Fruit fly (Drosophila melanogaster) whole organism, embryonic: ENCODE results near the gene CG17145.

Experiments
- Abd-B ChIP-seq: fragments of 200-800 bp; sonication (Bioruptor generic); optimal IDR thresholded peaks from 2 replicates; lab custom pipeline; 2018; ENCODE audit warnings: missing biosample characterization, mild to moderate bottlenecking, missing genetic modification characterization, moderate library complexity
- Atf6 ChIP-seq: fragments of 200-800 bp; sonication (Bioruptor generic); IDR thresholded peaks from 2 replicates; pipeline ENCODE4 v1.3.6; 2022; ENCODE audit warnings: missing biosample characterization, missing genetic modification characterization
- B-H2 ChIP-seq: fragments of 200-800 bp; sonication (Bioruptor generic); optimal IDR thresholded peaks from 2 replicates; lab custom pipeline; 2018; ENCODE audit warnings: missing biosample characterization, mild to moderate bottlenecking, missing genetic modification characterization
- BtbVII ChIP-seq: fragments of 200-800 bp; sonication (Bioruptor generic); optimal IDR thresholded peaks from 3 replicates; lab custom pipeline; 2017; ENCODE audit warnings: missing biosample characterization, mild to moderate bottlenecking, missing genetic modification characterization
- CG11456 ChIP-seq: fragments of 200-800 bp; sonication (Bioruptor generic); IDR thresholded peaks from 3 replicates; pipeline ENCODE4 v1.3.6; 2022; ENCODE audit warnings: missing biosample characterization, missing genetic modification characterization
- CG12769 ChIP-seq: fragments of 200-800 bp; sonication (Bioruptor generic); optimal IDR thresholded peaks from 2 replicates; lab custom pipeline; 2019; ENCODE audit warnings: missing biosample characterization, mild to moderate bottlenecking, missing genetic modification characterization, moderate library complexity
- CG1602 ChIP-seq: fragments of 200-800 bp; sonication (Bioruptor generic); optimal IDR thresholded peaks from 3 replicates; lab custom pipeline; 2016; ENCODE audit warnings: missing biosample characterization, missing genetic modification characterization
- CG17385 ChIP-seq: fragments of 200-800 bp; sonication (Bioruptor generic); optimal IDR thresholded peaks from 3 replicates; lab custom pipeline; 2018; ENCODE audit warnings: missing biosample characterization, mild to moderate bottlenecking, missing genetic modification characterization
- CG17568 ChIP-seq: fragments of 200-800 bp; sonication (Bioruptor generic); optimal IDR thresholded peaks from 2 replicates; lab custom pipeline; 2018; ENCODE audit warnings: missing biosample characterization, mild to moderate bottlenecking, missing genetic modification characterization, moderate library complexity
- CG1792 ChIP-seq: fragments of 200-800 bp; sonication (Bioruptor generic); optimal IDR thresholded peaks from 2 replicates; lab custom pipeline; 2016; ENCODE audit warnings: missing biosample characterization, missing genetic modification characterization
- CG18599 ChIP-seq: fragments of 200-800 bp; sonication (Bioruptor generic); optimal IDR thresholded peaks from 3 replicates; lab custom pipeline; 2017; ENCODE audit warnings: missing biosample characterization, missing genetic modification characterization, mild to moderate bottlenecking, moderate library complexity, missing genetic modification reagents
- CG3281 ChIP-seq: fragments of 200-800 bp; sonication (Bioruptor generic); optimal IDR thresholded peaks from 3 replicates; lab custom pipeline; 2017; ENCODE audit warnings: missing biosample characterization, mild to moderate bottlenecking, missing genetic modification characterization
- CG3726 ChIP-seq: fragments of 200-800 bp; sonication (Bioruptor generic); IDR thresholded peaks from 3 replicates; pipeline ENCODE4, ENCODE4 v1.3.6; 2022; ENCODE audit warnings: missing biosample characterization, missing genetic modification characterization
- CG7745 ChIP-seq: fragments of 200-800 bp; sonication (Bioruptor generic); optimal IDR thresholded peaks from 2 replicates; lab custom pipeline; 2018; ENCODE audit warnings: missing biosample characterization, mild to moderate bottlenecking, missing genetic modification characterization, moderate library complexity
- CG7786 ChIP-seq: fragments of 200-800 bp; sonication (Bioruptor generic); optimal IDR thresholded peaks from 2 replicates; lab custom pipeline; 2016; ENCODE audit warnings: missing biosample characterization, missing genetic modification characterization
- CG8388 ChIP-seq: fragments of 200-800 bp; sonication (Bioruptor generic); optimal IDR thresholded peaks from 2 replicates; lab custom pipeline; 2019; ENCODE audit warnings: missing biosample characterization, mild to moderate bottlenecking, missing genetic modification characterization, moderate library complexity
- Ets65A ChIP-seq: fragments of 200-800 bp; sonication (Bioruptor generic); peaks from one replicate; lab custom pipeline; 2016; ENCODE audit warnings: missing biosample characterization, missing genetic modification characterization
- Fer1 ChIP-seq: fragments of 200-800 bp; sonication (Bioruptor generic); optimal IDR thresholded peaks from 2 replicates; lab custom pipeline; 2017; ENCODE audit warnings: missing biosample characterization, mild to moderate bottlenecking, missing genetic modification characterization
- Fer3 ChIP-seq: fragments of 200-800 bp; sonication (Bioruptor generic); optimal IDR thresholded peaks from 2 replicates; lab custom pipeline; 2018; ENCODE audit warnings: missing biosample characterization, mild to moderate bottlenecking, missing genetic modification characterization, moderate library complexity
- Gug ChIP-seq: fragments of 200-800 bp; sonication (Bioruptor generic); IDR thresholded peaks from 4 replicates; pipeline ENCODE4 v1.3.6; 2022; ENCODE audit warnings: missing biosample characterization, missing genetic modification characterization
- Hand ChIP-seq: fragments of 200-800 bp; sonication (Bioruptor generic); optimal IDR thresholded peaks from 2 replicates; lab custom pipeline; 2017; ENCODE audit warnings: mild to moderate bottlenecking, missing biosample characterization, missing genetic modification reagents, missing genetic modification characterization
- Hr51 ChIP-seq, 2 experiments: fragments of 200-800 bp; sonication (Bioruptor generic); optimal IDR thresholded peaks; 2 replicates in 1 of 2; 3 replicates in 1 of 2; lab custom pipeline; 2016 to 2018; ENCODE audit warnings: missing biosample characterization in 2 of 2, missing genetic modification characterization in 2 of 2, mild to moderate bottlenecking in 1 of 2, moderate library complexity in 1 of 2
- Lhr ChIP-seq: fragments of 200-800 bp; sonication (Bioruptor generic); optimal IDR thresholded peaks from 3 replicates; lab custom pipeline; 2017; ENCODE audit warnings: mild to moderate bottlenecking, missing biosample characterization, missing genetic modification reagents, missing genetic modification characterization
- Max ChIP-seq: fragments of 200-800 bp; sonication (Bioruptor generic); optimal IDR thresholded peaks from 2 replicates; lab custom pipeline; 2016; ENCODE audit warnings: missing biosample characterization, mild to moderate bottlenecking, missing genetic modification characterization
- Poxn ChIP-seq: fragments of 200-800 bp; sonication (Bioruptor generic); IDR thresholded peaks from 2 replicates; pipeline ENCODE4 v1.3.6; 2022; ENCODE audit warnings: missing biosample characterization, missing genetic modification characterization
- Sox102F ChIP-seq: fragments of 200-800 bp; sonication (Bioruptor generic); optimal IDR thresholded peaks from 2 replicates; lab custom pipeline; 2018; ENCODE audit warnings: missing biosample characterization, mild to moderate bottlenecking, missing genetic modification characterization, moderate library complexity
- Xbp1 ChIP-seq: fragments of 200-800 bp; sonication (Bioruptor generic); optimal IDR thresholded peaks from 3 replicates; lab custom pipeline; 2016; ENCODE audit warnings: missing biosample characterization, mild to moderate bottlenecking, missing genetic modification characterization
- al ChIP-seq: fragments of 200-800 bp; sonication (Bioruptor generic); IDR thresholded peaks from 2 replicates; pipeline ENCODE4 v1.3.6; 2022; ENCODE audit warnings: missing biosample characterization, missing genetic modification characterization
- crp ChIP-seq, 2 experiments: fragments of 200-800 bp; sonication (Bioruptor generic); optimal IDR thresholded peaks; 2 replicates in 1 of 2; 3 replicates in 1 of 2; lab custom pipeline; 2017; ENCODE audit warnings: missing biosample characterization in 2 of 2, missing genetic modification characterization in 2 of 2, mild to moderate bottlenecking in 1 of 2, moderate library complexity in 1 of 2
- cwo ChIP-seq: fragments of 200-800 bp; sonication (Bioruptor generic); optimal IDR thresholded peaks from 3 replicates; lab custom pipeline; 2017; ENCODE audit warnings: missing biosample characterization, missing genetic modification characterization, mild to moderate bottlenecking, moderate library complexity, missing genetic modification reagents
- dmrt99B ChIP-seq: fragments of 200-800 bp; sonication (Bioruptor generic); optimal IDR thresholded peaks from 2 replicates; lab custom pipeline; 2018; ENCODE audit warnings: missing biosample characterization, mild to moderate bottlenecking, missing genetic modification characterization, moderate library complexity
- dysf ChIP-seq: fragments of 200-800 bp; sonication (Bioruptor generic); IDR thresholded peaks from 3 replicates; pipeline ENCODE4 v1.3.6; 2022; ENCODE audit warnings: missing biosample characterization, missing genetic modification characterization
- gce ChIP-seq: fragments of 200-800 bp; sonication (Bioruptor generic); IDR thresholded peaks from 3 replicates; pipeline ENCODE4 v1.3.6; 2022; ENCODE audit warnings: missing biosample characterization, missing genetic modification characterization
- hb ChIP-seq: fragments of 200-800 bp; sonication (Bioruptor generic); IDR thresholded peaks from 3 replicates; pipeline ENCODE4 v1.3.6; 2022; ENCODE audit warnings: missing biosample characterization, missing genetic modification characterization; ENCODE audit not compliant: partially characterized antibody
- hkb ChIP-seq, 2 experiments: fragments of 200-800 bp in 1 of 2; fragments of >200 bp in 1 of 2; sonication (Bioruptor generic) in 1 of 2; IDR thresholded peaks in 1 of 2; optimal IDR thresholded peaks in 1 of 2; 2 replicates each; pipeline versions ENCODE4 v1.3.6 to Lab custom; 2017 to 2022; ENCODE audit warnings: missing biosample characterization in 1 of 2, missing genetic modification characterization in 1 of 2
- ind ChIP-seq: fragments of 200-800 bp; sonication (Bioruptor generic); optimal IDR thresholded peaks from 3 replicates; lab custom pipeline; 2016; ENCODE audit warnings: missing biosample characterization, missing genetic modification characterization
- prd ChIP-seq, 3 experiments: fragments of >200 bp in 2 of 3; fragments of 200-800 bp in 1 of 3; sonication (Bioruptor generic) in 1 of 3; optimal IDR thresholded peaks in 2 of 3; IDR thresholded peaks in 1 of 3; 2 replicates in 2 of 3; 3 replicates in 1 of 3; pipeline versions ENCODE4 v1.3.6 to Lab custom; 2017 to 2022; ENCODE audit warnings: missing biosample characterization in 1 of 3, missing genetic modification characterization in 1 of 3
- pros ChIP-seq: fragments of 200-800 bp; sonication (Bioruptor generic); optimal IDR thresholded peaks from 3 replicates; lab custom pipeline; 2019; ENCODE audit warnings: missing biosample characterization, mild to moderate bottlenecking, missing genetic modification characterization, moderate library complexity
- pzg ChIP-seq: fragments of 200-800 bp; sonication (Bioruptor generic); optimal IDR thresholded peaks from 3 replicates; lab custom pipeline; 2018; ENCODE audit warnings: missing biosample characterization, mild to moderate bottlenecking, missing genetic modification characterization, moderate library complexity
- sens ChIP-seq: fragments of 200-800 bp; sonication (Bioruptor generic); peaks from one replicate; lab custom pipeline; 2016; ENCODE audit warnings: missing biosample characterization, missing genetic modification characterization
- sob ChIP-seq: fragments of 200-800 bp; sonication (Bioruptor generic); IDR thresholded peaks from 2 replicates; pipeline ENCODE4 v1.3.6; 2022; ENCODE audit warnings: missing biosample characterization, missing genetic modification characterization
- sug ChIP-seq: fragments of 200-800 bp; optimal IDR thresholded peaks from 2 replicates; lab custom pipeline; 2019; ENCODE audit warnings: missing biosample characterization, mild to moderate bottlenecking, missing genetic modification characterization, moderate library complexity
- tio ChIP-seq: fragments of 200-800 bp; sonication (Bioruptor generic); optimal IDR thresholded peaks from 2 replicates; lab custom pipeline; 2017; ENCODE audit warnings: missing biosample characterization, missing genetic modification characterization, inconsistent platforms
- tna ChIP-seq: fragments of 200-800 bp; sonication (Bioruptor generic); IDR thresholded peaks from 2 replicates; pipeline ENCODE4 v1.3.6; 2022; ENCODE audit warnings: missing biosample characterization, missing genetic modification characterization; ENCODE audit not compliant: partially characterized antibody
- z ChIP-seq: fragments of 200-800 bp; sonication (Bioruptor generic); IDR thresholded peaks from 3 replicates; pipeline ENCODE4 v1.3.6; 2022; ENCODE audit warnings: missing biosample characterization, missing genetic modification characterization

The CG17145 gene

dm6 chr3L:20221412-20221864, at the start of gene CG17145 (continued):
- TF ChIP-seq Atf6, result peak; percentile 68
- peak; percentile 54; the same call in 2 of the 3 replicates for TF ChIP-seq dysf
- peak; percentile 50 for TF ChIP-seq Hand
- no peak for TF ChIP-seq Gug (GFP tag; lab: Robert Waterston, UW)
- TF ChIP-seq CG12769 (tag; lab: Kevin White, UChicago), result no peak
- no peak for TF ChIP-seq Lhr (GFP tag; lab: Kevin White, UChicago)
- peak; percentile 46 for TF ChIP-seq sug (tag; lab: Kevin White, UChicago)
- TF ChIP-seq Fer1, result peak; percentile 49
- TF ChIP-seq Abd-B (GFP tag; lab: Kevin White, UChicago), result no peak
- peak; percentile 6 for TF ChIP-seq BtbVII
- no peak for TF ChIP-seq CG1602 (GFP tag; lab: Kevin White, UChicago)
- TF ChIP-seq hb (GFP tag; lab: Robert Waterston, UW), result no peak
- TF ChIP-seq CG17385 (GFP tag; lab: Kevin White, UChicago), result peak; percentile 39
- no peak for TF ChIP-seq tna
- no peak for TF ChIP-seq Xbp1 (GFP tag; lab: Kevin White, UChicago)
- no peak for TF ChIP-seq CG11456 (GFP tag; lab: Robert Waterston, UW)
- TF ChIP-seq CG1792 (GFP tag; lab: Kevin White, UChicago), result no peak
- TF ChIP-seq CG17568 (GFP tag; lab: Kevin White, UChicago), result no peak
- no peak for TF ChIP-seq Max (GFP tag; lab: Kevin White, UChicago)
- no peak for TF ChIP-seq pzg (GFP tag; lab: Kevin White, UChicago)
- no peak for TF ChIP-seq prd (optimal IDR thresholded peaks at IDR 0.05; lab: Kevin White, UChicago)
- no peak for TF ChIP-seq prd (GFP tag; IDR thresholded peaks at IDR 0.05; lab: Robert Waterston, UW)
- TF ChIP-seq CG7786, result no peak
- no peak for TF ChIP-seq dmrt99B (tag; lab: Kevin White, UChicago)
- TF ChIP-seq sob (GFP tag; lab: Robert Waterston, UW), result no peak
- TF ChIP-seq hkb (optimal IDR thresholded peaks at IDR 0.05; lab: Kevin White, UChicago), result no peak
- TF ChIP-seq hkb (GFP tag; IDR thresholded peaks at IDR 0.05; lab: Robert Waterston, UW), result no peak
- no peak for TF ChIP-seq z (GFP tag; lab: Robert Waterston, UW)
- TF ChIP-seq CG7745, result no peak
- no peak for TF ChIP-seq sens (GFP tag; lab: Kevin White, UChicago)
- no peak for TF ChIP-seq pros
- peak; percentile 68 for TF ChIP-seq CG3281 (GFP tag; lab: Kevin White, UChicago)
- TF ChIP-seq cwo, result peak; percentile 56
- peak in 1 of 2 experiments; percentile 56 for TF ChIP-seq Hr51 (GFP tag; optimal IDR thresholded peaks at IDR 0.05; lab: Kevin White, UChicago)
- TF ChIP-seq B-H2 (GFP tag; lab: Kevin White, UChicago), result no peak
- peak; percentile 52 for TF ChIP-seq CG18599 (GFP tag; lab: Kevin White, UChicago)
- peak; percentile 19 for TF ChIP-seq Fer3 (tag; lab: Kevin White, UChicago)
- TF ChIP-seq, all 482 proteins: peak for 50

DNA sequence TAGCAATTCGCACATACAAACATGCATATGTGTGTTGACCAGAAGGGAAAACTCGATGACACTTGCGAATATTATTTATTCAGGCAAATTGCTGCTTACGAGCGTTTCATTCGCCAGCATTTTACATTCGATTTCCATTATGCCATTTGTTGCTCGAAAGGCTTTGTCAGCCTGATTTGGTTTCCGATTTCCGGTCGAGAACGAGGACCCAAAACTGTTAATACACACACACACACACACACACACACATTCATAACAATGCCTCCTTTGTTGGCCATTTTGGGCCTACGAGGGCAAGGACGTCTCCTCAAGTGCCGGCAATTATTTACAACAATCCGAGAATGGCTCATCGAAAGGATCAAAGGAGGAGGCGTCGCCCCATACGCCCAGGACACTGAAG, 43.9 kb upstream of the CG17145 start:
- no peak for TF ChIP-seq Poxn (GFP tag; lab: Robert Waterston, UW)
- no peak for TF ChIP-seq ind
- TF ChIP-seq gce, result 0 out of 3 replicates have a peak, but pooled peaks have one; percentile 15
- TF ChIP-seq tio (GFP tag; lab: Kevin White, UChicago), result no peak
- TF ChIP-seq CG8388 (GFP tag; lab: Kevin White, UChicago), result no peak
- TF ChIP-seq CG3726, result no peak
- peak; percentile 61 for TF ChIP-seq Ets65A
- no peak for TF ChIP-seq crp (GFP tag; optimal IDR thresholded peaks at IDR 0.05; lab: Kevin White, UChicago)
- TF ChIP-seq al (GFP tag; lab: Robert Waterston, UW), result no peak
- no peak for TF ChIP-seq Sox102F (GFP tag; lab: Kevin White, UChicago)
- TF ChIP-seq, all 482 proteins: peak for 2
